Worm (Caenorhabditis elegans): ENCODE measurements around the gene che-10.
A peak's percentile ranks its signal among the peaks of the same experiment; 100 is the strongest.

The che-10 gene

ce11 chrII:4590660-4591059 is 47.5 kb downstream of the che-10 start (continued):
- no peak for TF ChIP-seq mes-4 (tag; optimal IDR thresholded peaks at IDR 0.05)
- no peak for TF ChIP-seq unc-62 (GFP tag; optimal IDR thresholded peaks at IDR 0.05)
- no peak for TF ChIP-seq F22D6.2 (tag; optimal IDR thresholded peaks at IDR 0.05)
- peak; percentile 89 for TF ChIP-seq him-1 (tag; optimal IDR thresholded peaks at IDR 0.05)

- TF ChIP-seq F52B5.7 (tag; optimal IDR thresholded peaks at IDR 0.05) (no peak), mel-28 (tag; optimal IDR thresholded peaks at IDR 0.05; ENCODE audit: borderline replicate concordance) (no peak), ztf-18 (tag; optimal IDR thresholded peaks at IDR 0.05) (no peak), Y79H2A.3 (GFP tag; conservative IDR thresholded peaks at IDR 0.05) (no peak), hsf-1 (GFP tag; IDR thresholded peaks at IDR 0.05) (0 out of 2 replicates have a peak, but pooled peaks have one; percentile 13), sea-2 (GFP tag; IDR thresholded peaks at IDR 0.05) (no peak), zfh-2 (GFP tag; conservative IDR thresholded peaks at IDR 0.05) (peak; percentile 57), madf-3 (GFP tag; IDR thresholded peaks at IDR 0.05) (0 out of 2 replicates have a peak, but pooled peaks have one; percentile 5)
Observed at ce11 chrII:4590086-4590485, 48.1 kb downstream of the che-10 start.

- TF ChIP-seq snpc-1.1 (tag; optimal IDR thresholded peaks at IDR 0.05; ENCODE audit: insufficient read depth) (no peak), mes-4 (tag; optimal IDR thresholded peaks at IDR 0.05) (no peak), ztf-22 (GFP tag; optimal IDR thresholded peaks at IDR 0.05) (no peak), madf-6 (GFP tag; IDR thresholded peaks at IDR 0.05) (no peak), hsf-1 (GFP tag; IDR thresholded peaks at IDR 0.05) (0 out of 2 replicates have a peak, but pooled peaks have one; percentile 21), lir-1 (GFP tag; conservative IDR thresholded peaks at IDR 0.05) (no peak)
Observed at ce11 chrII:4585327-4585726, 52.8 kb downstream of the che-10 start.

- TF ChIP-seq fkh-3 (tag; optimal IDR thresholded peaks at IDR 0.05) (no peak), ztf-26 (tag; optimal IDR thresholded peaks at IDR 0.05) (no peak)
Observed at ce11 chrII:4584313-4584712, 53.8 kb downstream of the che-10 start.

ce11 chrII:4583203-4583912 is 54.8 kb downstream of the che-10 start:
- TF ChIP-seq madf-3 (GFP tag; IDR thresholded peaks at IDR 0.05) (0 out of 2 replicates have a peak, but pooled peaks have one; percentile 13), ztf-26 (tag; optimal IDR thresholded peaks at IDR 0.05) (no peak)

- TF ChIP-seq ama-1 (optimal IDR thresholded peaks at IDR 0.05) = no peak
- TF ChIP-seq ama-1 (GFP tag; optimal IDR thresholded peaks at IDR 0.05) = no peak
- no peak for TF ChIP-seq lsy-27 (tag; optimal IDR thresholded peaks at IDR 0.05; ENCODE audit: borderline replicate concordance, insufficient read depth)
- no peak for TF ChIP-seq hrde-1 (tag; optimal IDR thresholded peaks at IDR 0.05; ENCODE audit: borderline replicate concordance)
- TF ChIP-seq tlf-1 (GFP tag; optimal IDR thresholded peaks at IDR 0.05) = no peak
- TF ChIP-seq Y53F4B.3 (GFP tag; IDR thresholded peaks at IDR 0.05) = no peak
- TF ChIP-seq let-526 (GFP tag; IDR thresholded peaks at IDR 0.05) = no peak
- TF ChIP-seq T26A5.8 (tag; optimal IDR thresholded peaks at IDR 0.05) = no peak
- no peak for TF ChIP-seq nhr-80 (tag; optimal IDR thresholded peaks at IDR 0.05)
- no peak for TF ChIP-seq lsl-1 (GFP tag; optimal IDR thresholded peaks at IDR 0.05)
- TF ChIP-seq lir-1 (GFP tag; conservative IDR thresholded peaks at IDR 0.05) = no peak
- TF ChIP-seq ZK185.1 (tag; optimal IDR thresholded peaks at IDR 0.05; ENCODE audit: poor library complexity, severe bottlenecking) = no peak
- TF ChIP-seq somi-1 (GFP tag; optimal IDR thresholded peaks at IDR 0.05) = no peak
- no peak for TF ChIP-seq B0019.2 (GFP tag; conservative IDR thresholded peaks at IDR 0.05)
- no peak for TF ChIP-seq F55B11.4 (tag; optimal IDR thresholded peaks at IDR 0.05; ENCODE audit: borderline replicate concordance, insufficient read depth)
- TF ChIP-seq F10E7.11 (tag; optimal IDR thresholded peaks at IDR 0.05) = no peak
- TF ChIP-seq mcd-1 (GFP tag; IDR thresholded peaks at IDR 0.05) = no peak
- no peak for TF ChIP-seq ztf-26 (tag; optimal IDR thresholded peaks at IDR 0.05)
- no peak for TF ChIP-seq bed-2 (GFP tag; IDR thresholded peaks at IDR 0.05)
- no peak for TF ChIP-seq F57A8.1 (GFP tag; optimal IDR thresholded peaks at IDR 0.05)
Observed at ce11 chrII:4581090-4581489, 57.1 kb downstream of the che-10 start.

Measured in whole organism, young adult.